Worm (Caenorhabditis elegans) whole organism, L4 larva: ENCODE results near the gene F42C5.5.

Source experiments
- F49E8.2 ChIP-seq: sonication (generic microtip); optimal IDR thresholded peaks from 2 replicates; lab custom pipeline; 2016; ENCODE audit warnings: missing compliant biosample characterization, mild to moderate bottlenecking, missing genetic modification characterization, borderline replicate concordance
- ama-1 ChIP-seq: fragments of 150-350 bp; optimal IDR thresholded peaks from 2 replicates; lab custom pipeline; 2014; ENCODE audit warnings: inconsistent platforms, mixed read lengths
- ceh-44 ChIP-seq: fragments of 200-800 bp; sonication (Bioruptor generic); IDR thresholded peaks from 2 replicates; pipeline ENCODE4 v1.3.6; 2022; ENCODE audit warnings: missing genetic modification reagents, missing genetic modification characterization, missing compliant biosample characterization
- cey-2 ChIP-seq: sonication (generic microtip); optimal IDR thresholded peaks from 3 replicates; lab custom pipeline; 2017; ENCODE audit warnings: missing genetic modification characterization, mild to moderate bottlenecking, missing compliant biosample characterization, antibody characterized with exemption, borderline replicate concordance; ENCODE audit not compliant: insufficient read depth
- egl-27 ChIP-seq: sonication (generic microtip); optimal IDR thresholded peaks from 3 replicates; lab custom pipeline; 2017; ENCODE audit warnings: missing biosample characterization, missing genetic modification reagents, missing genetic modification characterization
- egl-43 ChIP-seq: fragments of 200-800 bp; sonication (Bioruptor generic); IDR thresholded peaks from 2 replicates; pipeline ENCODE4 v1.3.6; 2022; ENCODE audit warnings: missing genetic modification reagents, missing genetic modification characterization, missing compliant biosample characterization
- fkh-10 ChIP-seq: fragments of 150-350 bp; optimal IDR thresholded peaks from 2 replicates; lab custom pipeline; 2014; ENCODE audit warnings: missing biosample characterization, missing genetic modification reagents, missing genetic modification characterization
- hlh-11 ChIP-seq: fragments of 200-800 bp; sonication (Bioruptor generic); optimal IDR thresholded peaks from 2 replicates; lab custom pipeline; 2018; ENCODE audit warnings: mild to moderate bottlenecking, missing genetic modification characterization, missing compliant biosample characterization
- nhr-76 ChIP-seq: fragments of 150-350 bp; optimal IDR thresholded peaks from 2 replicates; lab custom pipeline; 2014; ENCODE audit warnings: missing biosample characterization, missing genetic modification characterization
- rbr-2 ChIP-seq: sonication (generic microtip); optimal IDR thresholded peaks from 2 replicates; lab custom pipeline; 2016; ENCODE audit warnings: missing genotype, missing genetic modification characterization, missing compliant biosample characterization
- skn-1 ChIP-seq: fragments of 150-350 bp; optimal IDR thresholded peaks from 2 replicates; lab custom pipeline; 2014; ENCODE audit warnings: missing biosample characterization, missing genetic modification characterization

DNA sequence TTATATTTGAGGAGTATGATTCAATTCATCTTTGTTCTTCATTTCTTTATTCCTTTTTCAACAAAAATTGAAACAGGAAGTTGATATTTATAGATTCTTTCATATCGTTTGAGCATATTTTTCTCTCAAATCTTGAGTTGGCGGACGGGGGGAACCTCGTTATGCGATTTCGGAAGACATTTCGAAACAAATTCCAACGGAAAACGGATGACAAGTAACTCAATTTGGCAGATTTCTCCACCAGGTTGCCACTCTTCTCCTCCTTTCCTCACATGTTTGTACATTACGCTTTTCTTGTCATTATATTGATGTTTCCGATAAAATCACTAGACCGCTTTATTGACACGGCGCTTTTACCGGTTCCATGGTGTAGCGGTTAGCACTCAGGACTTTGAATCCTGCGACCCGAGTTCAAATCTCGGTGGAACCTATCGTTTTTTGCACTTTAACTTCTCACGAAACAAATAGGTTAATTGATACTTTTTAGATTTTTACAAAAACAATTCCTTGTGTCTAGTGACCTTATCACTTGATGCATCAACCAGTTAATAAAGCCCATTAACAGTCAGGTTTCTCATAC lies 19.0 kb downstream of the F42C5.5 start:
- no peak for TF ChIP-seq skn-1 (tag; lab: Kevin White, UChicago)
- no peak for TF ChIP-seq fkh-10 (GFP tag; lab: Kevin White, UChicago)
- no peak for TF ChIP-seq rbr-2 (tag; lab: Kevin White, UChicago)
- TF ChIP-seq hlh-11 (tag; lab: Kevin White, UChicago) = no peak
- no peak for TF ChIP-seq egl-27
- no peak for TF ChIP-seq nhr-76
- no peak for TF ChIP-seq F49E8.2 (tag; lab: Kevin White, UChicago)
- no peak for TF ChIP-seq egl-43 (GFP tag; lab: Robert Waterston, UW)
- no peak for TF ChIP-seq cey-2 (tag; lab: Kevin White, UChicago)
- no peak for TF ChIP-seq ceh-44 (GFP tag; lab: Robert Waterston, UW)
- TF ChIP-seq ama-1 = no peak
